Worm (Caenorhabditis elegans): ENCODE measurements around the gene F44B9.9.

Gene F44B9.9

DNA sequence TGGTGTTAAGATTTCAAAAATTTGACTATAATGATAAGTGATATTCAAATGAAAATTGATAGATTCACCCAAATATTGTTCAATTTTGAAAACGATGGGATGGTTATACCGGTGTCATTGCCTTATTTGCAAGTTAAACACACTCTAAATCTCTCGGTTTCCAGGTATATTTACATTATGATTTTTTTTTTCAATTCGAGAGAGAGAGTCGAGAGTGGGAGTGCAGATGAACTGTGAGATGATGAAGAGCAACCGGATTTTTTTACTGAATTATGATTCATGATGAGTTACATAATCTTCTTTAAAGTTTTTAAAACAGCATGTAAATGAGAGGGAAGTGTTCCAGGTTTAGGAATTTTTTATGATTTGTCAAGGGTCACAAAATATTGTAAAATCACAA is 2.7 kb upstream of the F44B9.9 start, which contains the start of gene F44B9.10:
Gene F44B9.10, minus strand, starts transcription at position 101 of the 400 bp plus-strand sequence.
- TF ChIP-seq ztf-29 (GFP tag; IDR thresholded peaks at IDR 0.05) (no peak), med-1 (GFP tag; optimal IDR thresholded peaks at IDR 0.05; ENCODE audit: insufficient read depth) (no peak), T22C8.4 (GFP tag; IDR thresholded peaks at IDR 0.05) (no peak), ref-1 (GFP tag; conservative IDR thresholded peaks at IDR 0.05) (no peak), klf-2 (GFP tag; conservative IDR thresholded peaks at IDR 0.05) (no peak), cog-1 (tag; optimal IDR thresholded peaks at IDR 0.05) (no peak), flt-1 (GFP tag; IDR thresholded peaks at IDR 0.05) (no peak), ztf-23 (GFP tag; IDR thresholded peaks at IDR 0.05) (no peak), tab-1 (GFP tag; IDR thresholded peaks at IDR 0.05) (no peak)

DNA sequence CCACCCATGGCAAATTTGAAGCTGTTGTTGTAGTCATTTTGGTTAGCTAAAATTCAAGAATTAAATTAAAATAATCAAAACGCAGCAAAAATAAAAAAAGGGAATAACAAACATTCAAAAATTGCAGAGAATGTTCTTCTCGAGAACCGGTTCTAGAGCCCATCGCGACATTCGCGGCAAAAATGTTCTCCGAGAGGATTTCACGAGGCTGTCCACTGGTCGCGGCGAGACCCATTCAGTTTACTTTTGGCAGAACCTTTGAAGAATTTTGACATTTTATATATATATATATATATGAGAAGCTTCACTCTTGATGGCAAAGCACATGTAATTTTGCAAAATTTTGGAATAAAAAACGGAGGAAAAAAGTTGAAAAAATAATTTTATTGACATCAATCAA is 1.4 kb downstream of the F44B9.9 start, which contains the start of gene F44B9.8:
Gene F44B9.8, minus strand, starts transcription at position 163 of the 400 bp plus-strand sequence.
- TF ChIP-seq T22C8.4 (GFP tag; IDR thresholded peaks at IDR 0.05) (no peak), flt-1 (GFP tag; IDR thresholded peaks at IDR 0.05) (no peak), tab-1 (GFP tag; IDR thresholded peaks at IDR 0.05) (no peak), ztf-29 (GFP tag; IDR thresholded peaks at IDR 0.05) (no peak), klf-2 (GFP tag; conservative IDR thresholded peaks at IDR 0.05) (no peak), ref-1 (GFP tag; conservative IDR thresholded peaks at IDR 0.05) (no peak), cog-1 (tag; optimal IDR thresholded peaks at IDR 0.05) (no peak), med-1 (GFP tag; optimal IDR thresholded peaks at IDR 0.05; ENCODE audit: insufficient read depth) (no peak), ztf-23 (GFP tag; IDR thresholded peaks at IDR 0.05) (no peak)

DNA sequence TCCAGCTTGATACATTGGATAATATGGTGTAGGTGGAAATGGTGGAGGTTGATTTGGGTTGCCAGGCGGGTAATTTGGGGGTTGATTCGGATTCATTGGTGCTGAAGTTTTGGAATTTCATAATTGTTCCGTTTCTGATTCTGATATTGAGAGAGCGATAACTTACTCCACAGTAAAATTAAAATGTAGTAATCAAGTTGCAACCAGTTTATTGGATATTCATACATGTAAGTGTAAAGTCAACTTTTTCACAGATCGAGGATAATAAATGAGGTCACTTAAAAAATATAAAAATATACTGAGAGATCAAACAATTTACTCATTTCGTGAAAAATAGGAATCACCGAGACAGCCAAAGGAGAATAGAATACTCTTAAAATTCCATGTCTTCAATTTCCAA is 2.9 kb downstream of the F44B9.9 start, which contains the start of gene mdt-30:
Gene mdt-30, minus strand, starts transcription at position 101 of the 400 bp plus-strand sequence.
- TF ChIP-seq tab-1 (GFP tag; IDR thresholded peaks at IDR 0.05) = no peak
- TF ChIP-seq T22C8.4 (GFP tag; IDR thresholded peaks at IDR 0.05) = no peak
- TF ChIP-seq cog-1 (tag; optimal IDR thresholded peaks at IDR 0.05) = no peak
- no peak for TF ChIP-seq ztf-23 (GFP tag; IDR thresholded peaks at IDR 0.05)
- TF ChIP-seq med-1 (GFP tag; optimal IDR thresholded peaks at IDR 0.05; ENCODE audit: insufficient read depth) = no peak
- TF ChIP-seq ztf-29 (GFP tag; IDR thresholded peaks at IDR 0.05) = no peak
- TF ChIP-seq ref-1 (GFP tag; conservative IDR thresholded peaks at IDR 0.05) = no peak
- no peak for TF ChIP-seq klf-2 (GFP tag; conservative IDR thresholded peaks at IDR 0.05)
- TF ChIP-seq flt-1 (GFP tag; IDR thresholded peaks at IDR 0.05) = no peak

DNA sequence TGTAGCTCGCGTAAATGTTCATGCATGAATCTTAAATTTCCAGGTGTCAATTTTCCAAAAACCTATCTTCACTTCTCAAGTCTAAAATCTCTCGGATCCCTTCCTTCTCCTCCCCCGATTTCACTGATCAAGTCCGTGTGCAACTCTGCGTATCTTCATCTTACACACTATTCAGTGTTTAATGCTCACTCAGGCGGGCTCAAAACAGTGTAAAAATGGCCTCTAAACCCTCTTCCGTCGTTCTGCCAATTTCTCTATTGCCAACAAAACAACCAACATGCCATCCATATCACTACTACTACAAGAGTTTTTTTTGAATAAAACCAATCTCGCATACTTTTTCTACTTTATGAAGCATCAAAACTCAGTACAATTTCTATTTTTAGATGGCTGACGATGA is 8.8 kb downstream of the F44B9.9 start, which contains the start of gene F44B9.2:
Gene F44B9.2, plus strand, starts transcription at position 387 of the 400 bp plus-strand sequence.
- no peak for TF ChIP-seq tab-1 (GFP tag; IDR thresholded peaks at IDR 0.05)
- TF ChIP-seq flt-1 (GFP tag; IDR thresholded peaks at IDR 0.05) = no peak
- no peak for TF ChIP-seq med-1 (GFP tag; optimal IDR thresholded peaks at IDR 0.05; ENCODE audit: insufficient read depth)
- TF ChIP-seq ztf-29 (GFP tag; IDR thresholded peaks at IDR 0.05) = no peak
- no peak for TF ChIP-seq klf-2 (GFP tag; conservative IDR thresholded peaks at IDR 0.05)
- TF ChIP-seq ref-1 (GFP tag; conservative IDR thresholded peaks at IDR 0.05) = no peak

DNA sequence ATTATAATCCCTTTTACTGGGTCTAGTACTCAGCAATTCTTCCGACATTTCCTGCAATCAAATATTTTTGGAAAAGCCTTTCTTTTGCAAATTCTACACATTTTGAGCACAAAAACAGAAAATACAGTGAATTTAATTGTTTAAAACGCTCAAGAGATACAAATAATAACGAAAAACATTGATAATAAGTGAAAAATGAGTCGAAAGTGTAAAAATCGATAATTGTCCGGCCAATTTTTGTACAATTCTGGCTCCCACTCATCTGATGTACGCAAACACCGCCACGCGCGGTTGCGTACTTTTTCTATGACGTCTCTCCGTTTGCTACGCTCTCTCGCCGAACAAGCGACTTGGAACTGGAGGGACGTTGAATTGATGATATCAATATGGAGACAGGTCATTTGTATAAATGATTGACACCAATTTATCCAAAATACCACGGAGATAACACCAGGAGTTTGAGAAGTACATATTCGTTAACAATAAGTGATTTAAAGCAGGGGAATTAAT is 10.0 kb downstream of the F44B9.9 start, which contains the start of gene lin-36:
Gene lin-36, minus strand, starts transcription at position 51 of the 510 bp plus-strand sequence.
- peak; percentile 48; the same call in 1 of the 2 replicates for TF ChIP-seq flt-1 (GFP tag; IDR thresholded peaks at IDR 0.05)
- peak; percentile 84 for TF ChIP-seq cog-1 (tag; optimal IDR thresholded peaks at IDR 0.05)
- TF ChIP-seq T22C8.4 (GFP tag; IDR thresholded peaks at IDR 0.05) = peak; percentile 90
- peak; percentile 53; the same call in 1 of the 2 replicates for TF ChIP-seq ztf-23 (GFP tag; IDR thresholded peaks at IDR 0.05)
- no peak for TF ChIP-seq ref-1 (GFP tag; conservative IDR thresholded peaks at IDR 0.05)

DNA sequence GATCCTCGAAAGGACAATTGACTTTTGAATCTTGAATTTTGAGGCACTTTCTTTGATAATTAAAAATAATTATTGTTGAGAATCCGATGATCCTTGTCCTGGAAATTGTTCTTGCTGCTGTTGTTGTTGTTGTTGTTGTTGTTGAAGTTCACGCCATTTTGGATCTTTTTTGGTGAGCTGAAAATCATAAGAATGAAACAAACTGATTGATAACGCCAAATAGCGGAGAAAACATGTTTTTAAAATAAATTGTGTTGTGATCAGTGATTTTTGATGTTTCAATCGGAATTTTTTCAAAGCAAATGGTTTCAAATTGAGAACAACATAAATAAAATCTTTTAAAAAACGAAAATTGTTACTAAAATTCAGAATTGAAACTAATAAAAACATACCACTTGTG is 13.8 kb downstream of the F44B9.9 start:
- TF ChIP-seq ztf-23 (GFP tag; IDR thresholded peaks at IDR 0.05) (no peak), med-1 (GFP tag; optimal IDR thresholded peaks at IDR 0.05; ENCODE audit: insufficient read depth) (no peak), klf-2 (GFP tag; conservative IDR thresholded peaks at IDR 0.05) (no peak), cog-1 (tag; optimal IDR thresholded peaks at IDR 0.05) (no peak), ref-1 (GFP tag; conservative IDR thresholded peaks at IDR 0.05) (no peak), flt-1 (GFP tag; IDR thresholded peaks at IDR 0.05) (no peak), tab-1 (GFP tag; IDR thresholded peaks at IDR 0.05) (no peak), ztf-29 (GFP tag; IDR thresholded peaks at IDR 0.05) (no peak), T22C8.4 (GFP tag; IDR thresholded peaks at IDR 0.05) (no peak)

DNA sequence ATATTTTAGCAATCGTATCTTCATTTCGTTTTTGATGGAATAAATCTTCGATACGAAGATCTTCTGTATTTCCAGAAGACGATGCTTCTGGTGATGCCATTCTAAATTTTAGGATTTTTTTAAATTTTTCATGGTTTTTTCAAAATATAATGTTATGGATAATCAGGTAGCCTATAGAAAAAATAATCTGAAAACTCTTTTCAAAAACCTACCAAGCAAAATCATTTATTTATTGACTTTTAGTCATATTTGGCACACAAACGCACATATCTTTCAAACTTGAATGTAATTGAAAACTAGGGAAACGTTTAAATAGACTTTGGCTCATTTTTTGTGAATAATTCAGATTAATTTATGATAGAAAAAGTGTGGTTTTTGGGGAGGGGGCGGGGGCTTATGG is 14.4 kb downstream of the F44B9.9 start, which contains the start of gene F44B9.5:
Gene F44B9.5, minus strand, starts transcription at position 101 of the 400 bp plus-strand sequence.
- no peak for TF ChIP-seq T22C8.4 (GFP tag; IDR thresholded peaks at IDR 0.05)
- no peak for TF ChIP-seq ref-1 (GFP tag; conservative IDR thresholded peaks at IDR 0.05)
- TF ChIP-seq flt-1 (GFP tag; IDR thresholded peaks at IDR 0.05) = no peak
- no peak for TF ChIP-seq ztf-23 (GFP tag; IDR thresholded peaks at IDR 0.05)
- no peak for TF ChIP-seq klf-2 (GFP tag; conservative IDR thresholded peaks at IDR 0.05)
- no peak for TF ChIP-seq cog-1 (tag; optimal IDR thresholded peaks at IDR 0.05)
- TF ChIP-seq med-1 (GFP tag; optimal IDR thresholded peaks at IDR 0.05; ENCODE audit: insufficient read depth) = no peak
- no peak for TF ChIP-seq tab-1 (GFP tag; IDR thresholded peaks at IDR 0.05)
- no peak for TF ChIP-seq ztf-29 (GFP tag; IDR thresholded peaks at IDR 0.05)

DNA sequence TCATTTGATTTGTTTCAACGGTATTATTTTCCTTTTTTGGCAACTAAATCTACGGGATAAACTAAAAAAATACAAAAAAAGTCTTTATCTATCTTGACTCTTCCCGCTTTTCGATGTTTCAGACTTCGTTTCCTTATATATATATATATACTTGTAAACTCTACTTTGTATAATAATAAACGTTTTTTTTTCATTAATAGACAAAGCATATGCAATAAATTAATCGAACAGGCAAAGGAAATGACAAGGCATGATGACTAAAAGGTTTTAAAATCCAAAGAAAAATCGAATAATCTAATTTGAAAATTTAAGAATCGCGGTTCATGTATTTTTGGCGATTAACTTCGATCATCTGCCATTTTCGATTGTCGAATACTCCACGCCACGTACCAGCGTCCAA is 17.3 kb downstream of the F44B9.9 start:
- no peak for TF ChIP-seq T22C8.4 (GFP tag; IDR thresholded peaks at IDR 0.05)
- TF ChIP-seq ztf-29 (GFP tag; IDR thresholded peaks at IDR 0.05) = no peak
- TF ChIP-seq ref-1 (GFP tag; conservative IDR thresholded peaks at IDR 0.05) = no peak
- no peak for TF ChIP-seq tab-1 (GFP tag; IDR thresholded peaks at IDR 0.05)
- TF ChIP-seq klf-2 (GFP tag; conservative IDR thresholded peaks at IDR 0.05) = no peak
- TF ChIP-seq ztf-23 (GFP tag; IDR thresholded peaks at IDR 0.05) = no peak
- no peak for TF ChIP-seq flt-1 (GFP tag; IDR thresholded peaks at IDR 0.05)
- no peak for TF ChIP-seq med-1 (GFP tag; optimal IDR thresholded peaks at IDR 0.05; ENCODE audit: insufficient read depth)
- no peak for TF ChIP-seq cog-1 (tag; optimal IDR thresholded peaks at IDR 0.05)

DNA sequence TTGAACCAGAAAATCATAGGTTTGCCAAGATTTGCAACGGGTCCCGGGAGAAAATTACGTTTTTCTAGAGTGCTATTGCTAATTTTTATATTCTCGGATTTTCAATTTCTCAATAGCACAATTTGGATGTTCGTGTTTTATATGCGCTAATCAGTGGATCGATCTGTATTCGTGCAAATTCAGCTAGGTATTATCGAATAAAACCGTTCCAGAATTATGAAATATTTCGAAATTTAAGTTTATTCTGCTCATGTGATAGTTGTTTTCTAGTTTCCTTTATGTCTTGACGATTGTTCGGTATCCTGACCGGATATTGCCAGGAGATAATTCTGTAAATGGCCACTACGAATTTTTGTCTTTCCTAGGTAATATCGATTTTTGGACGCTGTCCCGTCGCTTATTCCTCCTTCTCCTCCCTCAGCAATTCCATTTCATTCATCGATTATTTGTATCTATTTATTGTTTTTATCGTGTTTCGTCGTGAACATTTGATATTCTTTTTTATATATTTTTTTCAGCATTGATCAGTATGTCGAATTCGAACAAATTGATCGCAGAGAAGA is 20.5 kb downstream of the F44B9.9 start, which contains the start of gene cit-1.2:
Gene cit-1.2, plus strand, starts transcription at position 513 of the 563 bp plus-strand sequence.
- TF ChIP-seq cog-1 (tag; optimal IDR thresholded peaks at IDR 0.05) (no peak), T22C8.4 (GFP tag; IDR thresholded peaks at IDR 0.05) (no peak), klf-2 (GFP tag; conservative IDR thresholded peaks at IDR 0.05) (no peak), flt-1 (GFP tag; IDR thresholded peaks at IDR 0.05) (no peak), med-1 (GFP tag; optimal IDR thresholded peaks at IDR 0.05; ENCODE audit: insufficient read depth) (no peak), ztf-29 (GFP tag; IDR thresholded peaks at IDR 0.05) (no peak), ztf-23 (GFP tag; IDR thresholded peaks at IDR 0.05) (no peak), tab-1 (GFP tag; IDR thresholded peaks at IDR 0.05) (no peak), ref-1 (GFP tag; conservative IDR thresholded peaks at IDR 0.05) (no peak)

Data from whole organism, midembryonic.